Worm (Caenorhabditis elegans) whole organism, L3 larva: Measurements from ENCODE around the gene K09C4.10.

Source experiments
- ZK546.5 ChIP-seq: sonication (generic microtip); optimal IDR thresholded peaks from 2 replicates; lab custom pipeline; 2017; ENCODE audit warnings: missing biosample characterization, missing genetic modification characterization
- nhr-25 ChIP-seq: sonication (generic microtip); optimal IDR thresholded peaks from 2 replicates; lab custom pipeline; 2017; ENCODE audit warnings: missing biosample characterization, missing genetic modification characterization
- nhr-67 ChIP-seq: fragments of 150-350 bp; optimal IDR thresholded peaks from 2 replicates; lab custom pipeline; 2014; ENCODE audit warnings: missing biosample characterization, missing genetic modification characterization
- nhr-77 ChIP-seq: fragments of 150-350 bp; optimal IDR thresholded peaks from 2 replicates; lab custom pipeline; 2014; ENCODE audit warnings: missing biosample characterization, missing genetic modification characterization
- pha-4 ChIP-seq: fragments of 150-350 bp; optimal IDR thresholded peaks from 2 replicates; lab custom pipeline; 2014; ENCODE audit warnings: missing biosample characterization, missing genetic modification reagents, missing genetic modification characterization
- pqm-1 ChIP-seq: fragments of 150-350 bp; optimal IDR thresholded peaks from 2 replicates; lab custom pipeline; 2017; ENCODE audit warnings: missing biosample characterization, missing genetic modification characterization, inconsistent platforms
- sea-2 ChIP-seq: fragments of 150-350 bp; sonication (generic microtip); optimal IDR thresholded peaks from 4 replicates; lab custom pipeline; 2014; ENCODE audit warnings: missing biosample characterization, missing genetic modification reagents, missing genetic modification characterization
- unc-39 ChIP-seq: sonication (generic microtip); optimal IDR thresholded peaks from 4 replicates; lab custom pipeline; 2017; ENCODE audit warnings: missing biosample characterization, missing genetic modification characterization

ce11 chrX:3301770-3302169 is 21.7 kb upstream of the K09C4.10 start, which contains the start of gene F11D5.5:
- TF ChIP-seq ZK546.5 (no peak), pha-4 (no peak), nhr-67 (tag; lab: Kevin White, UChicago) (no peak), nhr-25 (tag; lab: Kevin White, UChicago) (no peak), unc-39 (tag; lab: Kevin White, UChicago) (no peak), pqm-1 (tag; lab: Kevin White, UChicago) (no peak), sea-2 (GFP tag; lab: Kevin White, UChicago) (no peak), nhr-77 (tag; lab: Kevin White, UChicago) (no peak)
